Worm (Caenorhabditis elegans) whole organism, L1 larva: Measurements from ENCODE around the gene irld-40.
A peak's percentile ranks its signal among the peaks of the same experiment; 100 is the strongest.

ENCODE experiments used
- C16A3.4 ChIP-seq: fragments of 150-350 bp; optimal IDR thresholded peaks from 2 replicates; lab custom pipeline; 2014; ENCODE audit warnings: missing biosample characterization, missing genetic modification characterization
- F16B12.6 ChIP-seq: fragments of 150-350 bp; optimal IDR thresholded peaks from 2 replicates; lab custom pipeline; 2014; ENCODE audit warnings: missing biosample characterization, missing genetic modification characterization
- Y116A8C.19 ChIP-seq: sonication (generic microtip); optimal IDR thresholded peaks from 2 replicates; lab custom pipeline; 2016; ENCODE audit warnings: missing compliant biosample characterization, missing genetic modification characterization, borderline replicate concordance
- alr-1 ChIP-seq: fragments of 200-800 bp; sonication (Bioruptor generic); optimal IDR thresholded peaks from 2 replicates; lab custom pipeline; 2018; ENCODE audit warnings: borderline replicate concordance, mild to moderate bottlenecking, missing genetic modification characterization, missing compliant biosample characterization
- ama-1 ChIP-seq: fragments of 150-350 bp; optimal IDR thresholded peaks from 2 replicates; lab custom pipeline; 2014
- blmp-1 ChIP-seq: fragments of 150-350 bp; optimal IDR thresholded peaks from 2 replicates; lab custom pipeline; 2014; ENCODE audit warnings: missing biosample characterization, missing genetic modification characterization
- ceh-63 ChIP-seq: fragments of 200-800 bp; sonication (Bioruptor generic); optimal IDR thresholded peaks from 2 replicates; lab custom pipeline; 2018; ENCODE audit warnings: mild to moderate bottlenecking, missing genetic modification characterization, missing compliant biosample characterization
- ceh-8 ChIP-seq: fragments of 200-800 bp; sonication (Bioruptor generic); optimal IDR thresholded peaks from 2 replicates; lab custom pipeline; 2018; ENCODE audit warnings: mild to moderate bottlenecking, missing genetic modification characterization, moderate library complexity, missing compliant biosample characterization
- ces-1 ChIP-seq: fragments of 150-350 bp; optimal IDR thresholded peaks from 2 replicates; lab custom pipeline; 2014; ENCODE audit warnings: missing biosample characterization, missing genetic modification reagents, missing genetic modification characterization
- dsc-1 ChIP-seq: sonication (generic microtip); optimal IDR thresholded peaks from 2 replicates; lab custom pipeline; 2016; ENCODE audit warnings: mild to moderate bottlenecking, missing genetic modification characterization, missing compliant biosample characterization
- efl-3 ChIP-seq: fragments of 200-800 bp; sonication (Bioruptor generic); optimal IDR thresholded peaks from 2 replicates; lab custom pipeline; 2018; ENCODE audit warnings: mild to moderate bottlenecking, missing genetic modification characterization, missing compliant biosample characterization
- egl-27 ChIP-seq, 2 experiments: fragments of 150-350 bp in 1 of 2; sonication (generic microtip); optimal IDR thresholded peaks; 3 replicates each; lab custom pipeline; 2017 to 2018; ENCODE audit warnings: missing biosample characterization in 2 of 2, missing genetic modification characterization in 2 of 2, missing genetic modification reagents in 2 of 2
- elt-3 ChIP-seq, 6 experiments: fragments of 150-350 bp in 1 of 6; sonication (generic microtip); optimal IDR thresholded peaks; 2 replicates each; lab custom pipeline; 2017 to 2018; ENCODE audit warnings: missing biosample characterization in 6 of 6, missing genetic modification characterization in 6 of 6, inconsistent platforms in 1 of 6
- ets-5 ChIP-seq: fragments of 200-800 bp; sonication (Bioruptor generic); IDR thresholded peaks from 2 replicates; pipeline ENCODE4 v1.3.6; 2022; ENCODE audit warnings: missing genetic modification characterization, missing compliant biosample characterization
- fkh-10 ChIP-seq: sonication (generic microtip); optimal IDR thresholded peaks from 2 replicates; lab custom pipeline; 2017; ENCODE audit warnings: missing biosample characterization, missing genetic modification reagents, missing genetic modification characterization
- fkh-4 ChIP-seq: sonication (generic microtip); optimal IDR thresholded peaks from 2 replicates; lab custom pipeline; 2016; ENCODE audit warnings: missing compliant biosample characterization, missing genetic modification characterization, borderline replicate concordance
- fkh-8 ChIP-seq: sonication (generic microtip); optimal IDR thresholded peaks from 2 replicates; lab custom pipeline; 2016; ENCODE audit warnings: mild to moderate bottlenecking, missing genetic modification characterization, missing compliant biosample characterization
- grh-1 ChIP-seq: fragments of 200-800 bp; sonication (Bioruptor generic); IDR thresholded peaks from 2 replicates; pipeline ENCODE4 v1.3.6; 2022; ENCODE audit warnings: missing genetic modification reagents, missing genetic modification characterization, missing compliant biosample characterization
- hpl-2 ChIP-seq: fragments of 150-350 bp; optimal IDR thresholded peaks from 2 replicates; lab custom pipeline; 2014; ENCODE audit warnings: missing biosample characterization, missing genetic modification reagents, missing genetic modification characterization
- lin-13 ChIP-seq: fragments of 150-350 bp; optimal IDR thresholded peaks from 2 replicates; lab custom pipeline; 2014; ENCODE audit warnings: missing biosample characterization, missing genetic modification reagents, missing genetic modification characterization
- lin-35 ChIP-seq, 2 experiments: fragments of 150-350 bp; optimal IDR thresholded peaks; 2 replicates each; lab custom pipeline; 2014; ENCODE audit warnings: missing biosample characterization in 2 of 2, missing genetic modification characterization in 2 of 2, missing genetic modification reagents in 2 of 2
- mab-9 ChIP-seq: fragments of 200-800 bp; sonication (Bioruptor generic); IDR thresholded peaks from 2 replicates; pipeline ENCODE4 v1.3.6; 2022; ENCODE audit warnings: missing genetic modification reagents, missing genetic modification characterization, missing compliant biosample characterization
- mef-2 ChIP-seq: fragments of 150-350 bp; optimal IDR thresholded peaks from 2 replicates; lab custom pipeline; 2014; ENCODE audit warnings: missing biosample characterization, missing genetic modification characterization
- nhr-11 ChIP-seq: fragments of 150-350 bp; optimal IDR thresholded peaks from 2 replicates; lab custom pipeline; 2014; ENCODE audit warnings: missing biosample characterization, missing genetic modification characterization
- nhr-12 ChIP-seq: sonication (generic microtip); optimal IDR thresholded peaks from 2 replicates; lab custom pipeline; 2017; ENCODE audit warnings: missing biosample characterization, missing genetic modification characterization
- nhr-20 ChIP-seq: sonication (generic microtip); optimal IDR thresholded peaks from 2 replicates; lab custom pipeline; 2016; ENCODE audit warnings: mild to moderate bottlenecking, missing genetic modification characterization, missing compliant biosample characterization
- nhr-237 ChIP-seq: fragments of 150-350 bp; optimal IDR thresholded peaks from 2 replicates; lab custom pipeline; 2014; ENCODE audit warnings: missing biosample characterization, missing genetic modification characterization
- nhr-71 ChIP-seq: sonication (generic microtip); optimal IDR thresholded peaks from 2 replicates; lab custom pipeline; 2016; ENCODE audit warnings: mild to moderate bottlenecking, missing genetic modification characterization, moderate library complexity, missing compliant biosample characterization
- nhr-76 ChIP-seq: sonication (generic microtip); optimal IDR thresholded peaks from 2 replicates; lab custom pipeline; 2017; ENCODE audit warnings: missing biosample characterization, missing genetic modification characterization
- nhr-77 ChIP-seq: fragments of 150-350 bp; optimal IDR thresholded peaks from 2 replicates; lab custom pipeline; 2014; ENCODE audit warnings: missing biosample characterization, missing genetic modification characterization
- nhr-85 ChIP-seq: sonication (generic microtip); peaks from one replicate; lab custom pipeline; 2016; ENCODE audit warnings: missing genetic modification characterization, inconsistent platforms, missing compliant biosample characterization
- nhr-90 ChIP-seq: sonication (generic microtip); optimal IDR thresholded peaks from 2 replicates; lab custom pipeline; 2016; ENCODE audit warnings: mild to moderate bottlenecking, missing genetic modification characterization, missing compliant biosample characterization; ENCODE audit not compliant: poor library complexity
- pqm-1 ChIP-seq: sonication (generic microtip); optimal IDR thresholded peaks from 3 replicates; lab custom pipeline; 2017; ENCODE audit warnings: missing biosample characterization, missing genetic modification characterization
- rnt-1 ChIP-seq: sonication (generic microtip); optimal IDR thresholded peaks from 2 replicates; lab custom pipeline; 2016; ENCODE audit warnings: mild to moderate bottlenecking, missing genetic modification characterization, moderate library complexity, missing compliant biosample characterization
- skn-1 ChIP-seq: fragments of 150-350 bp; optimal IDR thresholded peaks from 2 replicates; lab custom pipeline; 2014; ENCODE audit warnings: missing biosample characterization, missing genetic modification characterization
- snpc-4 ChIP-seq: fragments of 150-350 bp; optimal IDR thresholded peaks from 2 replicates; lab custom pipeline; 2014; ENCODE audit warnings: missing biosample characterization, missing genetic modification characterization
- snu-23 ChIP-seq: sonication (generic microtip); optimal IDR thresholded peaks from 2 replicates; lab custom pipeline; 2016; ENCODE audit warnings: missing genetic modification characterization, missing compliant biosample characterization
- sox-4 ChIP-seq: sonication (generic microtip); optimal IDR thresholded peaks from 2 replicates; lab custom pipeline; 2016; ENCODE audit warnings: missing genetic modification characterization, missing compliant biosample characterization
- sup-37 ChIP-seq: fragments of 200-800 bp; sonication (Bioruptor generic); optimal IDR thresholded peaks from 2 replicates; lab custom pipeline; 2018; ENCODE audit warnings: mild to moderate bottlenecking, missing genetic modification characterization, missing compliant biosample characterization
- tbx-2 ChIP-seq: sonication (generic microtip); optimal IDR thresholded peaks from 2 replicates; lab custom pipeline; 2016; ENCODE audit warnings: missing genetic modification characterization, missing compliant biosample characterization
- tlp-1 ChIP-seq: fragments of 150-350 bp; optimal IDR thresholded peaks from 2 replicates; lab custom pipeline; 2014; ENCODE audit warnings: missing biosample characterization, missing genetic modification characterization
- unc-30 ChIP-seq: sonication (generic microtip); optimal IDR thresholded peaks from 2 replicates; lab custom pipeline; 2017; ENCODE audit warnings: missing biosample characterization, missing genetic modification characterization
- unc-62 ChIP-seq: fragments of 150-350 bp; optimal IDR thresholded peaks from 2 replicates; lab custom pipeline; 2014; ENCODE audit warnings: missing biosample characterization, missing genetic modification reagents, missing genetic modification characterization
- ztf-11 ChIP-seq, 2 experiments: sonication (generic microtip); optimal IDR thresholded peaks; 2 replicates each; lab custom pipeline; 2016 to 2017; ENCODE audit warnings: missing genetic modification characterization in 2 of 2, missing biosample characterization in 1 of 2, missing compliant biosample characterization in 1 of 2
- ztf-4 ChIP-seq: fragments of 150-350 bp; optimal IDR thresholded peaks from 2 replicates; lab custom pipeline; 2014; ENCODE audit warnings: missing biosample characterization, missing genetic modification characterization

irld-40 gene

ce11 chrV:1627269-1627668 is 35.1 kb upstream of the irld-40 start (continued):
- TF ChIP-seq ets-5 (no peak), unc-30 (no peak), sup-37 (GFP tag; lab: Kevin White, UChicago) (no peak), rnt-1 (no peak)

- no peak for TF ChIP-seq mab-9 (GFP tag; lab: Robert Waterston, UW)
- TF ChIP-seq blmp-1, result peak; percentile 18
- TF ChIP-seq skn-1, result no peak
- no peak for TF ChIP-seq alr-1
- no peak for TF ChIP-seq fkh-4 (tag; lab: Kevin White, UChicago)
- TF ChIP-seq ets-5, result no peak
- TF ChIP-seq unc-30, result no peak
- TF ChIP-seq ceh-63 (GFP tag; lab: Kevin White, UChicago), result no peak
- peak; percentile 31 for TF ChIP-seq nhr-71
- no peak for TF ChIP-seq ces-1 (GFP tag; lab: Kevin White, UChicago)
- no peak for TF ChIP-seq mef-2
- no peak for TF ChIP-seq fkh-10
- peak; percentile 96 for TF ChIP-seq nhr-77 (tag; lab: Kevin White, UChicago)
- no peak for TF ChIP-seq lin-13
- no peak for TF ChIP-seq nhr-12 (tag; lab: Kevin White, UChicago)
- no peak for TF ChIP-seq grh-1
- TF ChIP-seq fkh-8 (tag; lab: Kevin White, UChicago), result no peak
- peak in 1 of 2 experiments; percentile 6 for TF ChIP-seq lin-35 (GFP tag; optimal IDR thresholded peaks at IDR 0.05; lab: Kevin White, UChicago)
- no peak for TF ChIP-seq nhr-90 (tag; lab: Kevin White, UChicago)
- peak; percentile 54 for TF ChIP-seq nhr-20 (tag; lab: Kevin White, UChicago)
- no peak for TF ChIP-seq ama-1 (lab: Kevin White, UChicago)
- no peak for TF ChIP-seq C16A3.4 (tag; lab: Kevin White, UChicago)
- TF ChIP-seq ztf-11 (tag; optimal IDR thresholded peaks at IDR 0.05; lab: Kevin White, UChicago), result no peak
- no peak for TF ChIP-seq efl-3 (GFP tag; lab: Kevin White, UChicago)
- no peak for TF ChIP-seq egl-27 (tag; optimal IDR thresholded peaks at IDR 0.05; lab: Kevin White, UChicago)
- TF ChIP-seq nhr-237, result no peak
- TF ChIP-seq ztf-4 (tag; lab: Kevin White, UChicago), result no peak
- no peak for TF ChIP-seq pqm-1 (tag; lab: Kevin White, UChicago)
- TF ChIP-seq Y116A8C.19 (tag; lab: Kevin White, UChicago), result no peak
- no peak for TF ChIP-seq unc-62
- TF ChIP-seq F16B12.6 (tag; lab: Kevin White, UChicago), result no peak
- no peak for TF ChIP-seq elt-3 (tag; optimal IDR thresholded peaks at IDR 0.05; lab: Kevin White, UChicago)
- TF ChIP-seq snu-23 (GFP tag; lab: Kevin White, UChicago), result peak; percentile 29
- TF ChIP-seq nhr-85, result peak; percentile 63
- no peak for TF ChIP-seq tlp-1 (tag; lab: Kevin White, UChicago)
- no peak for TF ChIP-seq ceh-8
- TF ChIP-seq snpc-4 (tag; lab: Kevin White, UChicago), result no peak
- TF ChIP-seq nhr-11 (tag; lab: Kevin White, UChicago), result no peak
- TF ChIP-seq tbx-2 (tag; lab: Kevin White, UChicago), result no peak
- TF ChIP-seq dsc-1, result no peak
- no peak for TF ChIP-seq nhr-76 (tag; lab: Kevin White, UChicago)
- TF ChIP-seq hpl-2, result no peak
- TF ChIP-seq sox-4 (tag; lab: Kevin White, UChicago), result no peak
- TF ChIP-seq, all 84 proteins: peak for 7
These were observed 33.0 kb upstream of the irld-40 start, which contains the start of gene nhr-238 for ce11 chrV:1629329-1629728. nhr-238 (minus strand) TSS chrV:1629432.
